Worm (Caenorhabditis elegans) whole organism, midembryonic: ENCODE measurements around the gene PDB1.1.

Experiments used
- T22C8.4 ChIP-seq: fragments of 200-800 bp; sonication (Bioruptor generic); IDR thresholded peaks from 2 replicates; pipeline ENCODE4 v1.3.6; 2022; ENCODE audit warnings: missing genetic modification characterization, missing compliant biosample characterization
- cog-1 ChIP-seq: sonication (generic microtip); optimal IDR thresholded peaks from 2 replicates; lab custom pipeline; 2016; ENCODE audit warnings: missing genetic modification characterization, missing compliant biosample characterization
- flt-1 ChIP-seq: fragments of 200-800 bp; sonication (Bioruptor generic); IDR thresholded peaks from 2 replicates; pipeline ENCODE4 v1.3.6; 2022; ENCODE audit warnings: missing genetic modification characterization, missing compliant biosample characterization
- klf-2 ChIP-seq: fragments of 200-800 bp; sonication (Bioruptor generic); conservative IDR thresholded peaks from 2 replicates; pipeline ENCODE4 v1.3.6; 2022; ENCODE audit warnings: missing genetic modification reagents, missing genetic modification characterization, missing compliant biosample characterization
- med-1 ChIP-seq: sonication (generic microtip); optimal IDR thresholded peaks from 2 replicates; lab custom pipeline; 2017; ENCODE audit warnings: missing genetic modification characterization, mild to moderate bottlenecking, missing compliant biosample characterization, antibody characterized with exemption, missing genetic modification reagents; ENCODE audit not compliant: insufficient read depth
- ref-1 ChIP-seq: fragments of 200-800 bp; sonication (Bioruptor generic); conservative IDR thresholded peaks from 2 replicates; pipeline ENCODE4 v1.3.6; 2022; ENCODE audit warnings: missing genetic modification reagents, missing genetic modification characterization, missing compliant biosample characterization
- tab-1 ChIP-seq: fragments of 200-800 bp; sonication (Bioruptor generic); IDR thresholded peaks from 2 replicates; pipeline ENCODE4 v1.3.6; 2022; ENCODE audit warnings: missing genetic modification characterization, missing compliant biosample characterization
- ztf-23 ChIP-seq: fragments of 200-800 bp; sonication (Bioruptor generic); IDR thresholded peaks from 2 replicates; pipeline ENCODE4 v1.3.6; 2022; ENCODE audit warnings: missing genetic modification reagents, missing genetic modification characterization, missing compliant biosample characterization
- ztf-29 ChIP-seq: fragments of 200-800 bp; sonication (Bioruptor generic); IDR thresholded peaks from 2 replicates; pipeline ENCODE4 v1.3.6; 2022; ENCODE audit warnings: missing genetic modification reagents, missing genetic modification characterization, missing compliant biosample characterization

PDB1.1 gene

ce11 chrX:7558928-7559455 is at the start of gene PDB1.1, which contains the start of gene F08C6.5:
Gene PDB1.1 (minus strand): TSS chrX:7559085.
Gene F08C6.5 (plus strand): TSS chrX:7559405.
- TF ChIP-seq med-1 (GFP tag; lab: Kevin White, UChicago) (no peak), ztf-23 (GFP tag; lab: Robert Waterston, UW) (no peak), klf-2 (GFP tag; lab: Robert Waterston, UW) (no peak), ref-1 (no peak), cog-1 (no peak), ztf-29 (GFP tag; lab: Robert Waterston, UW) (no peak), flt-1 (GFP tag; lab: Robert Waterston, UW) (no peak), T22C8.4 (GFP tag; lab: Robert Waterston, UW) (no peak), tab-1 (GFP tag; lab: Robert Waterston, UW) (no peak)

ce11 chrX:7607982-7608381 is 49.1 kb upstream of the PDB1.1 start, which contains the start of gene twk-17:
Gene twk-17 (minus strand): TSS chrX:7608082.
- TF ChIP-seq klf-2 (GFP tag; lab: Robert Waterston, UW) (no peak), tab-1 (GFP tag; lab: Robert Waterston, UW) (no peak), T22C8.4 (GFP tag; lab: Robert Waterston, UW) (no peak)

ce11 chrX:7596627-7597026 is 37.7 kb upstream of the PDB1.1 start, which contains the start of gene C44E12.1:
Gene C44E12.1 (plus strand): TSS chrX:7596927.
- no peak for TF ChIP-seq tab-1 (GFP tag; lab: Robert Waterston, UW)
- TF ChIP-seq cog-1: no peak
- TF ChIP-seq T22C8.4 (GFP tag; lab: Robert Waterston, UW): no peak
- no peak for TF ChIP-seq klf-2 (GFP tag; lab: Robert Waterston, UW)
- TF ChIP-seq ztf-29 (GFP tag; lab: Robert Waterston, UW): no peak
- TF ChIP-seq ref-1: no peak

ce11 chrX:7596029-7596428 is 37.1 kb upstream of the PDB1.1 start:
- TF ChIP-seq ref-1 (no peak), ztf-29 (GFP tag; lab: Robert Waterston, UW) (no peak), tab-1 (GFP tag; lab: Robert Waterston, UW) (no peak), med-1 (GFP tag; lab: Kevin White, UChicago) (no peak), flt-1 (GFP tag; lab: Robert Waterston, UW) (no peak)

- TF ChIP-seq ref-1 (no peak), ztf-23 (GFP tag; lab: Robert Waterston, UW) (no peak), T22C8.4 (GFP tag; lab: Robert Waterston, UW) (no peak)
Measured at ce11 chrX:7593931-7594544, 35.2 kb upstream of the PDB1.1 start.

ce11 chrX:7590756-7591155 is 31.9 kb upstream of the PDB1.1 start:
- TF ChIP-seq ref-1 (no peak), ztf-29 (GFP tag; lab: Robert Waterston, UW) (no peak), T22C8.4 (GFP tag; lab: Robert Waterston, UW) (no peak), med-1 (GFP tag; lab: Kevin White, UChicago) (no peak), flt-1 (GFP tag; lab: Robert Waterston, UW) (no peak), tab-1 (GFP tag; lab: Robert Waterston, UW) (no peak)

ce11 chrX:7587741-7588235 is 28.9 kb upstream of the PDB1.1 start:
- TF ChIP-seq tab-1 (GFP tag; lab: Robert Waterston, UW) (no peak), ztf-23 (GFP tag; lab: Robert Waterston, UW) (no peak)

ce11 chrX:7586588-7586987 is 27.7 kb upstream of the PDB1.1 start:
- TF ChIP-seq cog-1 (no peak), flt-1 (GFP tag; lab: Robert Waterston, UW) (no peak), ref-1 (no peak), ztf-23 (GFP tag; lab: Robert Waterston, UW) (no peak), klf-2 (GFP tag; lab: Robert Waterston, UW) (no peak), med-1 (GFP tag; lab: Kevin White, UChicago) (no peak), ztf-29 (GFP tag; lab: Robert Waterston, UW) (no peak), T22C8.4 (GFP tag; lab: Robert Waterston, UW) (no peak), tab-1 (GFP tag; lab: Robert Waterston, UW) (no peak)

- TF ChIP-seq tab-1 (GFP tag; lab: Robert Waterston, UW) (no peak), T22C8.4 (GFP tag; lab: Robert Waterston, UW) (no peak), ztf-29 (GFP tag; lab: Robert Waterston, UW) (no peak), cog-1 (no peak), ztf-23 (GFP tag; lab: Robert Waterston, UW) (no peak), med-1 (GFP tag; lab: Kevin White, UChicago) (no peak), ref-1 (no peak), flt-1 (GFP tag; lab: Robert Waterston, UW) (no peak), klf-2 (GFP tag; lab: Robert Waterston, UW) (no peak)
Measured at ce11 chrX:7585610-7586259, 26.9 kb upstream of the PDB1.1 start, which contains the start of gene adt-2. Gene adt-2 (plus strand): TSS chrX:7586209.

- TF ChIP-seq cog-1 (no peak), klf-2 (GFP tag; lab: Robert Waterston, UW) (no peak), ztf-29 (GFP tag; lab: Robert Waterston, UW) (no peak), flt-1 (GFP tag; lab: Robert Waterston, UW) (no peak), T22C8.4 (GFP tag; lab: Robert Waterston, UW) (no peak), med-1 (GFP tag; lab: Kevin White, UChicago) (no peak), ztf-23 (GFP tag; lab: Robert Waterston, UW) (no peak), ref-1 (no peak), tab-1 (GFP tag; lab: Robert Waterston, UW) (no peak)
Measured at ce11 chrX:7583930-7584329, 25.0 kb upstream of the PDB1.1 start.
